Worm (Caenorhabditis elegans) whole organism, young adult: ENCODE measurements around the gene mboa-2.
A peak's percentile ranks its signal among the peaks of the same experiment; 100 is the strongest.

Experiments used
- B0019.2 ChIP-seq: fragments of 200-800 bp; sonication (Bioruptor generic); conservative IDR thresholded peaks from 2 replicates; pipeline ENCODE4 v1.3.6; 2022; ENCODE audit warnings: missing genetic modification reagents, missing genetic modification characterization, missing compliant biosample characterization
- B0035.1 ChIP-seq: sonication (generic microtip); optimal IDR thresholded peaks from 2 replicates; lab custom pipeline; 2016; ENCODE audit warnings: missing genetic modification characterization, mild to moderate bottlenecking, missing compliant biosample characterization, missing genotype, missing genetic modification reagents
- B0261.1 ChIP-seq: sonication (generic microtip); optimal IDR thresholded peaks from 2 replicates; lab custom pipeline; 2016; ENCODE audit warnings: mild to moderate bottlenecking, missing genetic modification characterization, moderate library complexity, missing compliant biosample characterization
- C06A6.2 ChIP-seq: fragments of 200-800 bp; sonication (Bioruptor generic); conservative IDR thresholded peaks from 2 replicates; pipeline ENCODE4 v1.3.6; 2022; ENCODE audit warnings: missing genetic modification characterization, missing compliant biosample characterization
- D2030.7 ChIP-seq: fragments of 200-800 bp; sonication (Bioruptor generic); IDR thresholded peaks from 2 replicates; pipeline ENCODE4 v1.3.6; 2022; ENCODE audit warnings: missing genetic modification reagents, missing genetic modification characterization, missing compliant biosample characterization
- F37B4.10 ChIP-seq: fragments of 200-800 bp; sonication (Bioruptor generic); IDR thresholded peaks from 2 replicates; pipeline ENCODE4 v1.3.6; 2022; ENCODE audit warnings: missing genetic modification characterization, missing compliant biosample characterization
- F39B2.1 ChIP-seq: fragments of 200-800 bp; sonication (Bioruptor generic); IDR thresholded peaks from 2 replicates; pipeline ENCODE4 v1.3.6; 2022; ENCODE audit warnings: missing genetic modification reagents, missing genetic modification characterization, missing compliant biosample characterization
- F55B11.4 ChIP-seq: sonication (generic microtip); optimal IDR thresholded peaks from 2 replicates; lab custom pipeline; 2016; ENCODE audit warnings: missing compliant biosample characterization, missing genetic modification characterization, borderline replicate concordance; ENCODE audit not compliant: insufficient read depth
- F57C9.4 ChIP-seq: sonication (generic microtip); optimal IDR thresholded peaks from 2 replicates; lab custom pipeline; 2017; ENCODE audit warnings: mild to moderate bottlenecking, missing genetic modification characterization, missing compliant biosample characterization
- T26A5.8 ChIP-seq: sonication (generic microtip); optimal IDR thresholded peaks from 2 replicates; lab custom pipeline; 2016; ENCODE audit warnings: missing genetic modification characterization, missing compliant biosample characterization
- Y53F4B.3 ChIP-seq: fragments of 200-800 bp; sonication (Bioruptor generic); IDR thresholded peaks from 2 replicates; pipeline ENCODE4 v1.3.6; 2022; ENCODE audit warnings: missing genetic modification reagents, missing genetic modification characterization, missing compliant biosample characterization
- Y56A3A.18 ChIP-seq: fragments of 200-800 bp; sonication (Bioruptor generic); IDR thresholded peaks from 2 replicates; pipeline ENCODE4 v1.3.6; 2022; ENCODE audit warnings: missing genetic modification reagents, missing genetic modification characterization, missing compliant biosample characterization
- Y67H2A.10 ChIP-seq: fragments of 200-800 bp; sonication (Bioruptor generic); conservative IDR thresholded peaks from 2 replicates; pipeline ENCODE4 v1.3.6; 2022; ENCODE audit warnings: missing genetic modification reagents, missing genetic modification characterization, missing compliant biosample characterization
- Y95B8A.8 ChIP-seq: fragments of 200-800 bp; sonication (Bioruptor generic); IDR thresholded peaks from 2 replicates; pipeline ENCODE4 v1.3.6; 2022; ENCODE audit warnings: missing genetic modification reagents, missing genetic modification characterization, missing compliant biosample characterization
- aptf-3 ChIP-seq: fragments of 200-800 bp; sonication (Bioruptor generic); IDR thresholded peaks from 2 replicates; pipeline ENCODE4 v1.3.6; 2022; ENCODE audit warnings: missing genetic modification characterization, missing compliant biosample characterization
- athp-1 ChIP-seq: sonication (generic microtip); optimal IDR thresholded peaks from 2 replicates; lab custom pipeline; 2017; ENCODE audit warnings: mild to moderate bottlenecking, missing genetic modification characterization, missing compliant biosample characterization
- attf-5 ChIP-seq: fragments of 200-800 bp; sonication (Bioruptor generic); optimal IDR thresholded peaks from 2 replicates; lab custom pipeline; 2018; ENCODE audit warnings: mild to moderate bottlenecking, missing genetic modification characterization, missing compliant biosample characterization
- attf-6 ChIP-seq: fragments of 200-800 bp; sonication (Bioruptor generic); IDR thresholded peaks from 2 replicates; pipeline ENCODE4 v1.3.6; 2022; ENCODE audit warnings: missing genetic modification reagents, missing genetic modification characterization, missing compliant biosample characterization
- bed-1 ChIP-seq: fragments of 200-800 bp; sonication (Bioruptor generic); IDR thresholded peaks from 2 replicates; pipeline ENCODE4 v1.3.6; 2022; ENCODE audit warnings: missing genetic modification reagents, missing genetic modification characterization, missing compliant biosample characterization
- ccch-3 ChIP-seq: fragments of 200-800 bp; sonication (Bioruptor generic); optimal IDR thresholded peaks from 2 replicates; lab custom pipeline; 2018; ENCODE audit warnings: mild to moderate bottlenecking, missing genetic modification characterization, missing compliant biosample characterization
- cebp-2 ChIP-seq: fragments of 200-800 bp; sonication (Bioruptor generic); IDR thresholded peaks from 2 replicates; pipeline ENCODE4 v1.3.6; 2022; ENCODE audit warnings: missing genetic modification characterization, missing compliant biosample characterization
- ceh-27 ChIP-seq: fragments of 200-800 bp; sonication (Bioruptor generic); optimal IDR thresholded peaks from 2 replicates; lab custom pipeline; 2018; ENCODE audit warnings: mild to moderate bottlenecking, missing genetic modification characterization, moderate library complexity, missing compliant biosample characterization
- dpff-1 ChIP-seq: sonication (generic microtip); optimal IDR thresholded peaks from 2 replicates; lab custom pipeline; 2017; ENCODE audit warnings: mild to moderate bottlenecking, missing genetic modification characterization, missing compliant biosample characterization
- dpl-1 ChIP-seq: fragments of 150-350 bp; optimal IDR thresholded peaks from 2 replicates; lab custom pipeline; 2014; ENCODE audit warnings: missing biosample characterization, missing genetic modification reagents, missing genetic modification characterization
- egl-18 ChIP-seq: fragments of 200-800 bp; sonication (Bioruptor generic); IDR thresholded peaks from 2 replicates; pipeline ENCODE4 v1.3.6; 2022; ENCODE audit warnings: missing genetic modification reagents, missing genetic modification characterization, missing compliant biosample characterization
- ets-4 ChIP-seq: fragments of 200-800 bp; sonication (Bioruptor generic); optimal IDR thresholded peaks from 2 replicates; lab custom pipeline; 2018; ENCODE audit warnings: mild to moderate bottlenecking, missing genetic modification characterization, missing compliant biosample characterization
- fkh-3 ChIP-seq: sonication (generic microtip); optimal IDR thresholded peaks from 2 replicates; lab custom pipeline; 2016; ENCODE audit warnings: mild to moderate bottlenecking, missing genetic modification characterization, missing compliant biosample characterization
- him-1 ChIP-seq: sonication (generic microtip); optimal IDR thresholded peaks from 2 replicates; lab custom pipeline; 2016; ENCODE audit warnings: missing genotype, missing genetic modification reagents, missing genetic modification characterization, missing compliant biosample characterization
- hmg-1.2 ChIP-seq: fragments of 200-800 bp; sonication (Bioruptor generic); IDR thresholded peaks from 2 replicates; pipeline ENCODE4 v1.3.6; 2022; ENCODE audit warnings: missing genetic modification reagents, missing genetic modification characterization, missing compliant biosample characterization
- hmg-20 ChIP-seq: fragments of 200-800 bp; sonication (Bioruptor generic); IDR thresholded peaks from 2 replicates; pipeline ENCODE4 v1.3.6; 2022; ENCODE audit warnings: missing genetic modification reagents, missing genetic modification characterization, missing compliant biosample characterization
- let-526 ChIP-seq: fragments of 200-800 bp; sonication (Bioruptor generic); IDR thresholded peaks from 2 replicates; pipeline ENCODE4 v1.3.6; 2022; ENCODE audit warnings: missing genetic modification reagents, missing genetic modification characterization, missing compliant biosample characterization
- lir-1 ChIP-seq: fragments of 200-800 bp; sonication (Bioruptor generic); conservative IDR thresholded peaks from 2 replicates; pipeline ENCODE4 v1.3.6; 2022; ENCODE audit warnings: missing genetic modification reagents, missing genetic modification characterization, missing compliant biosample characterization
- lsl-1 ChIP-seq: fragments of 200-800 bp; sonication (Bioruptor generic); optimal IDR thresholded peaks from 2 replicates; lab custom pipeline; 2018; ENCODE audit warnings: mild to moderate bottlenecking, missing genetic modification characterization, moderate library complexity, missing compliant biosample characterization
- lsy-27 ChIP-seq: sonication (generic microtip); optimal IDR thresholded peaks from 2 replicates; lab custom pipeline; 2017; ENCODE audit warnings: missing genetic modification characterization, mild to moderate bottlenecking, missing compliant biosample characterization, antibody characterized with exemption, missing genotype, borderline replicate concordance; ENCODE audit not compliant: insufficient read depth
- mcd-1 ChIP-seq: fragments of 200-800 bp; sonication (Bioruptor generic); IDR thresholded peaks from 2 replicates; pipeline ENCODE4 v1.3.6; 2022; ENCODE audit warnings: missing genetic modification reagents, missing genetic modification characterization, missing compliant biosample characterization
- mel-28 ChIP-seq: sonication (generic microtip); optimal IDR thresholded peaks from 2 replicates; lab custom pipeline; 2016; ENCODE audit warnings: borderline replicate concordance, mild to moderate bottlenecking, missing genetic modification characterization, missing compliant biosample characterization
- nfya-1 ChIP-seq: sonication (generic microtip); optimal IDR thresholded peaks from 2 replicates; lab custom pipeline; 2017; ENCODE audit warnings: antibody characterized with exemption, missing compliant biosample characterization, missing genetic modification characterization, borderline replicate concordance; ENCODE audit not compliant: insufficient read depth
- nfya-2 ChIP-seq: fragments of 200-800 bp; sonication (Bioruptor generic); IDR thresholded peaks from 2 replicates; pipeline ENCODE4 v1.3.6; 2022; ENCODE audit warnings: missing genetic modification reagents, missing genetic modification characterization, missing compliant biosample characterization
- nhr-90 ChIP-seq: sonication (generic microtip); optimal IDR thresholded peaks from 2 replicates; lab custom pipeline; 2016; ENCODE audit warnings: missing genotype, mild to moderate bottlenecking, missing genetic modification characterization, missing compliant biosample characterization
- pha-4 ChIP-seq: fragments of 150-350 bp; sonication (generic microtip); optimal IDR thresholded peaks from 2 replicates; lab custom pipeline; 2014; ENCODE audit warnings: missing biosample characterization, missing genetic modification reagents, missing genetic modification characterization
- rcor-1 ChIP-seq: fragments of 200-800 bp; sonication (Bioruptor generic); IDR thresholded peaks from 2 replicates; pipeline ENCODE4 v1.3.6; 2022; ENCODE audit warnings: missing genetic modification reagents, missing genetic modification characterization, missing compliant biosample characterization
- rec-8 ChIP-seq, 2 experiments: sonication (generic microtip); optimal IDR thresholded peaks; 2 replicates each; lab custom pipeline; 2016; ENCODE audit warnings: mild to moderate bottlenecking in 2 of 2, missing genetic modification characterization in 2 of 2, missing genetic modification reagents in 2 of 2, missing genotype in 2 of 2, missing biosample characterization in 1 of 2, missing compliant biosample characterization in 1 of 2, moderate library complexity in 1 of 2
- snpc-3.4 ChIP-seq: sonication (generic microtip); optimal IDR thresholded peaks from 2 replicates; lab custom pipeline; 2017; ENCODE audit warnings: missing genetic modification characterization, mild to moderate bottlenecking, missing compliant biosample characterization, antibody characterized with exemption, moderate library complexity, missing genotype, missing genetic modification reagents
- sptf-2 ChIP-seq: fragments of 200-800 bp; sonication (Bioruptor generic); optimal IDR thresholded peaks from 2 replicates; lab custom pipeline; 2018; ENCODE audit warnings: mild to moderate bottlenecking, missing genetic modification characterization, missing compliant biosample characterization
- zim-3 ChIP-seq: sonication (generic microtip); optimal IDR thresholded peaks from 2 replicates; lab custom pipeline; 2017; ENCODE audit warnings: mild to moderate bottlenecking, missing genetic modification characterization, moderate library complexity, missing compliant biosample characterization
- ztf-18 ChIP-seq: sonication (generic microtip); optimal IDR thresholded peaks from 2 replicates; lab custom pipeline; 2016; ENCODE audit warnings: missing genotype, mild to moderate bottlenecking, missing genetic modification characterization, missing compliant biosample characterization
- ztf-26 ChIP-seq: sonication (generic microtip); optimal IDR thresholded peaks from 2 replicates; lab custom pipeline; 2017; ENCODE audit warnings: missing genetic modification characterization, missing compliant biosample characterization
- ztf-28 ChIP-seq: fragments of 200-800 bp; sonication (Bioruptor generic); IDR thresholded peaks from 2 replicates; pipeline ENCODE4 v1.3.6; 2022; ENCODE audit warnings: missing genetic modification reagents, missing genetic modification characterization, missing compliant biosample characterization

mboa-2 gene

ce11 chrV:11078104-11078724 lies 44.1 kb downstream of the mboa-2 start, which contains the start of gene act-2 (continued):
- no peak for TF ChIP-seq F55B11.4
- 0 out of 2 replicates have a peak, but pooled peaks have one; percentile 54 for TF ChIP-seq ztf-28
- TF ChIP-seq nfya-1 (tag; lab: Kevin White, UChicago), result no peak
- TF ChIP-seq sptf-2 (GFP tag; lab: Kevin White, UChicago), result no peak
- peak; percentile 83 for TF ChIP-seq snpc-3.4 (tag; lab: Kevin White, UChicago)
- no peak for TF ChIP-seq mel-28 (tag; lab: Kevin White, UChicago)
- TF ChIP-seq fkh-3 (tag; lab: Kevin White, UChicago), result no peak
- no peak for TF ChIP-seq him-1 (tag; lab: Kevin White, UChicago)
- no peak for TF ChIP-seq bed-1
- TF ChIP-seq F57C9.4 (tag; lab: Kevin White, UChicago), result no peak
- no peak for TF ChIP-seq pha-4 (tag; lab: Kevin White, UChicago)
- no peak for TF ChIP-seq egl-18
- TF ChIP-seq B0035.1 (tag; lab: Kevin White, UChicago), result no peak
- no peak for TF ChIP-seq Y56A3A.18 (GFP tag; lab: Robert Waterston, UW)
- TF ChIP-seq aptf-3 (GFP tag; lab: Robert Waterston, UW), result no peak
- TF ChIP-seq ccch-3 (GFP tag; lab: Kevin White, UChicago), result no peak
- TF ChIP-seq nfya-2 (GFP tag; lab: Robert Waterston, UW), result no peak
- no peak for TF ChIP-seq B0261.1 (tag; lab: Kevin White, UChicago)
- TF ChIP-seq zim-3 (tag; lab: Kevin White, UChicago), result no peak
- TF ChIP-seq lir-1 (GFP tag; lab: Robert Waterston, UW), result peak; percentile 59; the same call in 1 of the 2 replicates
- TF ChIP-seq attf-6 (GFP tag; lab: Robert Waterston, UW), result peak; percentile 52; the same call in 1 of the 2 replicates
- peak; percentile 40; the same call in 1 of the 2 replicates for TF ChIP-seq hmg-1.2
- TF ChIP-seq Y95B8A.8 (GFP tag; lab: Robert Waterston, UW), result peak; percentile 74
- TF ChIP-seq D2030.7, result peak; percentile 91
- peak; percentile 70 for TF ChIP-seq rcor-1
- TF ChIP-seq ztf-26 (tag; lab: Kevin White, UChicago), result peak; percentile 55
- no peak for TF ChIP-seq dpff-1 (tag; lab: Kevin White, UChicago)
- TF ChIP-seq nhr-90, result no peak
- no peak for TF ChIP-seq Y67H2A.10
- no peak for TF ChIP-seq C06A6.2 (GFP tag; lab: Robert Waterston, UW)
- no peak for TF ChIP-seq F37B4.10 (GFP tag; lab: Robert Waterston, UW)
- TF ChIP-seq T26A5.8, result no peak
- no peak for TF ChIP-seq hmg-20 (GFP tag; lab: Robert Waterston, UW)
- no peak for TF ChIP-seq cebp-2 (GFP tag; lab: Robert Waterston, UW)
- TF ChIP-seq ets-4 (GFP tag; lab: Kevin White, UChicago), result no peak
- TF ChIP-seq rec-8 (tag; optimal IDR thresholded peaks at IDR 0.05; lab: Kevin White, UChicago), result no peak

- TF ChIP-seq ztf-28, result no peak
- TF ChIP-seq ztf-18 (tag; lab: Kevin White, UChicago), result no peak
- TF ChIP-seq mcd-1 (GFP tag; lab: Robert Waterston, UW), result peak; percentile 55
- no peak for TF ChIP-seq lsy-27
- TF ChIP-seq lsl-1, result peak; percentile 48
- TF ChIP-seq Y53F4B.3 (GFP tag; lab: Robert Waterston, UW), result no peak
- 0 out of 2 replicates have a peak, but pooled peaks have one; percentile 7 for TF ChIP-seq let-526 (GFP tag; lab: Robert Waterston, UW)
- no peak for TF ChIP-seq attf-5 (GFP tag; lab: Kevin White, UChicago)
- TF ChIP-seq ets-4 (GFP tag; lab: Kevin White, UChicago), result no peak
- no peak for TF ChIP-seq B0019.2 (GFP tag; lab: Robert Waterston, UW)
- TF ChIP-seq F39B2.1 (GFP tag; lab: Robert Waterston, UW), result peak; percentile 87
- TF ChIP-seq ceh-27 (GFP tag; lab: Kevin White, UChicago), result peak; percentile 68
- TF ChIP-seq lir-1 (GFP tag; lab: Robert Waterston, UW), result no peak
- peak in 1 of 2 experiments; percentile 2 for TF ChIP-seq rec-8 (tag; optimal IDR thresholded peaks at IDR 0.05; lab: Kevin White, UChicago)
- peak; percentile 72 for TF ChIP-seq athp-1 (tag; lab: Kevin White, UChicago)
- TF ChIP-seq dpl-1, result no peak
- TF ChIP-seq F37B4.10 (GFP tag; lab: Robert Waterston, UW), result no peak
These were observed 45.9 kb downstream of the mboa-2 start for ce11 chrV:11076403-11076802.
